1 worm cellular context compared by ENCODE assay signal in the genomic region with DNA sequence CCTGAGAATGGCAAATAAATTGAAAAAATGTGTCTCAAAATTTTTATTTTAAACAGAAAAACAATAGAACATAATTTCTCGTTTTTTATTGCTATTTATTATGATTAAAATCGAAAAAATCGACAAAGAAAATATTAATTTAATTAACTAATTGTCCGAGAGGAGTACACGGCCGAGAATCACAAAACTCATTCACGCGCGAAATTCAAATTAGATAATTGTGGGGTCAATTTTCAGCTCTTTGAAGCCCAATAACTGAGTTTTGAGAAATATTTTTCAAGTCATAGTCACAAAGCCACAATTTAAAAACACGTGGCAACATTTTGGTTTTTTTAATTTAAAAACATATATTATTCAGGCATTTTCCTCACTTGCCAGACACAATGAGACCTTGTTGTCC.
TF ChIP-seq lines count a peak whose summit lies in the region.

No protein-coding gene starts in this region.

TF ChIP-seq in whole organism, L1 larva, 84 proteins besides CTCF, POLR2A, EP300 and RAD21 (continued from another document):
- no peak for TF ChIP-seq fkh-8 (tag; optimal IDR thresholded peaks at IDR 0.05; lab: Kevin White, UChicago)
- TF ChIP-seq lin-35 (GFP tag; optimal IDR thresholded peaks at IDR 0.05; lab: Kevin White, UChicago): peak; percentile 82 to 91
- no peak for TF ChIP-seq mef-2 (tag; optimal IDR thresholded peaks at IDR 0.05; lab: Kevin White, UChicago)
- TF ChIP-seq nhr-76 (tag; optimal IDR thresholded peaks at IDR 0.05; lab: Kevin White, UChicago): no peak
- no peak for TF ChIP-seq unc-62 (GFP tag; optimal IDR thresholded peaks at IDR 0.05; lab: Kevin White, UChicago)
- TF ChIP-seq sptf-1 (tag; optimal IDR thresholded peaks at IDR 0.05; lab: Kevin White, UChicago): no peak
- no peak for TF ChIP-seq isw-1 (GFP tag; IDR thresholded peaks at IDR 0.05; lab: Robert Waterston, UW)
- no peak for TF ChIP-seq elt-3 (tag; optimal IDR thresholded peaks at IDR 0.05; lab: Kevin White, UChicago)
- TF ChIP-seq ceh-82 (tag; optimal IDR thresholded peaks at IDR 0.05; lab: Kevin White, UChicago): no peak
- TF ChIP-seq ets-5 (GFP tag; IDR thresholded peaks at IDR 0.05; lab: Robert Waterston, UW): no peak
- TF ChIP-seq hlh-4 (tag; optimal IDR thresholded peaks at IDR 0.05; lab: Kevin White, UChicago): no peak
- peak; percentile 80 for TF ChIP-seq pax-3 (tag; optimal IDR thresholded peaks at IDR 0.05; lab: Kevin White, UChicago)
- TF ChIP-seq mep-1 (tag; optimal IDR thresholded peaks at IDR 0.05; lab: Kevin White, UChicago): peak; percentile 3
- TF ChIP-seq nhr-71 (tag; optimal IDR thresholded peaks at IDR 0.05; lab: Kevin White, UChicago): peak; percentile 73
- TF ChIP-seq snu-23 (GFP tag; optimal IDR thresholded peaks at IDR 0.05; lab: Kevin White, UChicago): peak; percentile 44
- peak; percentile 43 for TF ChIP-seq blmp-1 (tag; optimal IDR thresholded peaks at IDR 0.05; lab: Kevin White, UChicago)
- TF ChIP-seq efl-1 (optimal IDR thresholded peaks at IDR 0.05; lab: Kevin White, UChicago): peak; percentile 89
- peak; percentile 89 to 99 for TF ChIP-seq efl-1 (GFP tag; optimal IDR thresholded peaks at IDR 0.05 in 1 of 2; lab: Kevin White, UChicago)
- peak; percentile 82 for TF ChIP-seq lir-3 (tag; optimal IDR thresholded peaks at IDR 0.05; lab: Kevin White, UChicago; ENCODE audit: poor library complexity)
- TF ChIP-seq ceh-90 (tag; optimal IDR thresholded peaks at IDR 0.05; lab: Kevin White, UChicago): peak; percentile 81
